Worm (Caenorhabditis elegans): ENCODE measurements around the gene trap-2.
A peak's percentile ranks its signal among the peaks of the same experiment; 100 is the strongest.

The trap-2 gene

DNA sequence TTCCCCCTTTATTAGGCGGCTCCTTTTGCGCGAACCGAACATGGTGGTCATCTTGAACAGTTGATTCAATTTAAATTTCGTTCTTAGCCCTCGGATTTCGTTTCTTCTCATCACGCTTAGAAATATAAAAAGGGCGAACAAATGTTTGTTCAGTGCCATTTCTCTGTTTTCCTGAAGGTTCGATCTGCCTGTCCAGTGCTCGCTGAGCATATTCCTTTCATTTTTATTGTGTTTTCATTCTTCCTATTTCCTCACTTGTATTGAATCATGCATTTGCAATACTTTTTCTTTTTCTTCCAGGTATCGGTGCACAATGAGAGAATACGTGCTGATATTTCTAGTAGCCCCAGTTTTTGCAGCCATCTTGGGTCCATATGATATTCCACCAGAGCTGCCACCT, 9.6 kb upstream of the trap-2 start, which contains the start of gene nas-15:
Gene nas-15, plus strand, starts transcription at position 301 of the 400 bp plus-strand sequence.
- TF ChIP-seq mab-5 (tag; optimal IDR thresholded peaks at IDR 0.05): no peak
- TF ChIP-seq ceh-43 (GFP tag; optimal IDR thresholded peaks at IDR 0.05): no peak
- TF ChIP-seq sptf-1 (tag; optimal IDR thresholded peaks at IDR 0.05): no peak
- no peak for TF ChIP-seq ztf-11 (tag; optimal IDR thresholded peaks at IDR 0.05)
- no peak for TF ChIP-seq ces-1 (GFP tag; optimal IDR thresholded peaks at IDR 0.05)

DNA sequence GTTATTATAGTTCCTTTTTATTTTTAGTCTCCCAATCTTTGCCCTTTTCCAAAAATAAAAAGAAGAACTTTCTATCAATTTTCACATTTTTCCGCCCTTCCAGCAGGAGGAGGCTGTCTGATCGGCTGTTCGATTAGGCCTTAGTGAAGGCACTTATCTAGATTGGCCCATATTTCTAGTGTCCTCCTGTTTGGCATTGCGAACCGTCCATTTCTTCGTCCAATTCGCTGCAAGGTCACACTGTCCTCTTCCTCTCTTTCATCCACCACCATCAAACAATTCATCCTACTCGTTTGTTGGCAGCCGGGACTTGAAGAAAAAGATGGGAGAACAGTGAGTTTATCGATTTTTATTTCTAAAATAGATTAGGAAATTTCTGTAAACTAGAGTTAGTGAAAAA, 4.3 kb upstream of the trap-2 start, which contains the start of gene T04G9.4:
Gene T04G9.4, plus strand, starts transcription at position 293 of the 400 bp plus-strand sequence.
- TF ChIP-seq mep-1 (tag; optimal IDR thresholded peaks at IDR 0.05) (no peak), elt-1 (tag; optimal IDR thresholded peaks at IDR 0.05; ENCODE audit: borderline replicate concordance, insufficient read depth) (peak; percentile 63)

DNA sequence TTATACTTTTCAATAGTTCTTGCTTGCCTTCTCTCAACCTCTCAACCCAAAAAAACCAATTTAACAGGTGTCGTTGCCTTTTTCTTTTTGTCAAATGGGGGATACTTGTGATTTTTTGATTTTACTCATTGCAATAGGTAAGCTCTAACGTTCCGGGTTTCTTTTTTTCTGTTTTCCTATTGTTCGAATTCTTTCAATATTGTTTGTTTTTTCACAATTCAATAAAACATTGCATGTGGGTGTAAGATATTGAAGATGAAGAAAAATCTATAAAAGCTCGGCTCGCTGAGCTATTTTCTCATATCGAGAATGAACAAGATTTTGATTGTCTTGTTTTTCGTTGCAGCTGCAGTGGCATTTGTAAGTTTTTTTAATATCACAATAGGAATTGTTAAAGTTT, 2.7 kb upstream of the trap-2 start, which contains the start of gene T04G9.7:
Gene T04G9.7, plus strand, starts transcription at position 301 of the 400 bp plus-strand sequence.
- TF ChIP-seq unc-39 (tag; optimal IDR thresholded peaks at IDR 0.05): no peak
- no peak for TF ChIP-seq sptf-1 (tag; optimal IDR thresholded peaks at IDR 0.05)
- TF ChIP-seq elt-3 (tag; optimal IDR thresholded peaks at IDR 0.05): no peak

DNA sequence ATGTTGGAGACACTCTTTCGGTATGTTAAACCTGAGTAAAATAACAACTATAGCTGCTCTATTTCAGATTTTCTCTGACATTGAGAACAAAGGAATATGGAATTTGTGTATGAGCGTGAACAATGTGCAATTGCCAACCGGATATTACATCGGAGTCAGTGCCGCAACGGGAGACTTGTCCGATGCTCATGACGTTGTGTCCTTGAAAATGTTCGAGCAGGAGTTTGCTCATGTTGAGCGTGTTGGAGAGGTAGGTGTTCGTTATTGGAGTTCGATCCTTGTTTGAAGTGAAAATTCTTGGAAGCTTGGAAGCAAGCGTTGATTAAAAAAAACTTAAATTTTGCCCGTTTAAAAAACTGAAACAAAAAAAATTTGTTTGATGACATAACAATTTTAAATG, 1.7 kb upstream of the trap-2 start:
- no peak for TF ChIP-seq elt-3 (tag; optimal IDR thresholded peaks at IDR 0.05)
- TF ChIP-seq mep-1 (tag; optimal IDR thresholded peaks at IDR 0.05): no peak
- TF ChIP-seq hlh-1 (tag; optimal IDR thresholded peaks at IDR 0.05): no peak
- no peak for TF ChIP-seq mls-2 (tag; optimal IDR thresholded peaks at IDR 0.05)
- no peak for TF ChIP-seq ztf-11 (tag; optimal IDR thresholded peaks at IDR 0.05)
- no peak for TF ChIP-seq sptf-1 (tag; optimal IDR thresholded peaks at IDR 0.05)
- no peak for TF ChIP-seq unc-120 (tag; optimal IDR thresholded peaks at IDR 0.05; ENCODE audit: poor library complexity, severe bottlenecking)
- TF ChIP-seq nhr-2 (tag; optimal IDR thresholded peaks at IDR 0.05): no peak
- TF ChIP-seq lin-32 (GFP tag; optimal IDR thresholded peaks at IDR 0.05): no peak
- TF ChIP-seq bed-3 (GFP tag; optimal IDR thresholded peaks at IDR 0.05): no peak
- no peak for TF ChIP-seq M03D4.4 (tag; optimal IDR thresholded peaks at IDR 0.05)
- no peak for TF ChIP-seq lin-13 (tag; optimal IDR thresholded peaks at IDR 0.05)
- TF ChIP-seq ham-2 (GFP tag; optimal IDR thresholded peaks at IDR 0.05): no peak
- TF ChIP-seq cnd-1 (tag; optimal IDR thresholded peaks at IDR 0.05): no peak
- no peak for TF ChIP-seq nhr-76 (tag; optimal IDR thresholded peaks at IDR 0.05)

DNA sequence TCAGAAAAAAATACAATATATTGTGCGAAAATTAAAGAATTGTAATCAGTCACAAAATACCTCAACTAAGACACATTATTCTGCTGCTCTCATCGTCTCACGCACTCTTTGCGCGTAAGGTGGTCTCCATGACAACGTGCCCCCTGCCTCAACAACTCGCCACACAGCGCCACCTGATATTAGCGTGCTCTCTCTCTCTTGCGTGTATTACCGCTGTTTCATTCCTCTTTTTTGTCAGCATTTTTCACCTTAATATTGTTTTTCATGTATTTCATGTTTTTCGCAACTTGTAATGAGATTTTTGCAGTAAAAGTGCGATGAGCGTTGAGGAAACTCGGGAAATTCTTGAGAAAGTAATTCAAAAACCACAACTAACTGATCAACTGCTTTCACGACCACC, 4.4 kb downstream of the trap-2 start, which contains the start of gene dyf-11:
Gene dyf-11, plus strand, starts transcription at position 301 of the 400 bp plus-strand sequence.
- no peak for TF ChIP-seq blmp-1 (tag; optimal IDR thresholded peaks at IDR 0.05)
- no peak for TF ChIP-seq unc-39 (tag; optimal IDR thresholded peaks at IDR 0.05)
- TF ChIP-seq lsy-2 (tag; optimal IDR thresholded peaks at IDR 0.05): no peak
- no peak for TF ChIP-seq nhr-76 (tag; optimal IDR thresholded peaks at IDR 0.05)
- TF ChIP-seq nhr-12 (tag; optimal IDR thresholded peaks at IDR 0.05): no peak
- no peak for TF ChIP-seq mls-2 (tag; optimal IDR thresholded peaks at IDR 0.05)
- no peak for TF ChIP-seq nhr-28 (tag; optimal IDR thresholded peaks at IDR 0.05)
- no peak for TF ChIP-seq unc-62 (GFP tag; optimal IDR thresholded peaks at IDR 0.05)
- no peak for TF ChIP-seq sptf-1 (tag; optimal IDR thresholded peaks at IDR 0.05)
- no peak for TF ChIP-seq ham-2 (GFP tag; optimal IDR thresholded peaks at IDR 0.05)
- TF ChIP-seq cnd-1 (tag; optimal IDR thresholded peaks at IDR 0.05): no peak
- no peak for TF ChIP-seq lin-13 (tag; optimal IDR thresholded peaks at IDR 0.05)

DNA sequence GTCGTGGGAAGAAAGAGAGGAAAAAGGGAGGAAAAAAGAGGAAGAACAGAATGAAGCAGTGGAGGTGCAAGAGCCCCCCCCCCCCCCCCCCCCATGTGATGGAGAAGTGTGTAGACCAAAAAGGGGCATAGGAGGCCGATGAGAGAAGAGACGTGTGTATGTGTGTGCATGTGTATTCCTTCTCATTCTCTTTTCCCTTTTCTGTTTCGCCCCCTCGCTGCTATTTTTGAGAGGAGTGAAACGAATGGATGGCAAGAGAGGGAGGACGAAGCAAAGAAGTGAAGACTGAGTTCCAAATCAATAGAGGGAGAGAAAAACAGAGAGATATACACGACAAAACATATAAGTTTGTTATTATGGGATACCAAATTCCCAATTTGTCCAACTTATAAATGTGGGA, 7.3 kb downstream of the trap-2 start:
- TF ChIP-seq nhr-76 (tag; optimal IDR thresholded peaks at IDR 0.05): no peak
- TF ChIP-seq sptf-1 (tag; optimal IDR thresholded peaks at IDR 0.05): peak; percentile 61
- TF ChIP-seq elt-1 (tag; optimal IDR thresholded peaks at IDR 0.05; ENCODE audit: borderline replicate concordance, insufficient read depth): no peak
- TF ChIP-seq M03D4.4 (tag; optimal IDR thresholded peaks at IDR 0.05): peak; percentile 27
- TF ChIP-seq mep-1 (tag; optimal IDR thresholded peaks at IDR 0.05): peak; percentile 46
- TF ChIP-seq bed-3 (GFP tag; optimal IDR thresholded peaks at IDR 0.05): no peak
- peak; percentile 33 for TF ChIP-seq pha-4 (tag; optimal IDR thresholded peaks at IDR 0.05)
- TF ChIP-seq ces-1 (GFP tag; optimal IDR thresholded peaks at IDR 0.05): peak; percentile 85
- peak; percentile 72 for TF ChIP-seq mls-2 (tag; optimal IDR thresholded peaks at IDR 0.05)
- no peak for TF ChIP-seq ztf-11 (tag; optimal IDR thresholded peaks at IDR 0.05)
- peak; percentile 51 for TF ChIP-seq drap-1 (GFP tag; optimal IDR thresholded peaks at IDR 0.05)
- peak; percentile 12 for TF ChIP-seq unc-120 (tag; optimal IDR thresholded peaks at IDR 0.05; ENCODE audit: poor library complexity, severe bottlenecking)
